In genomic region chrII:4942397-4942796, ce11 we compare ENCODE assay signal across 4 worm cellular contexts.
A peak's percentile ranks its signal among the peaks of the same experiment; 100 is the strongest.
TF ChIP-seq lines count a peak whose summit lies in the region.

No protein-coding gene starts in this region.

TF ChIP-seq in whole organism, L2 larva, 48 proteins besides CTCF, POLR2A, EP300 and RAD21:
- TF ChIP-seq lin-11 (tag; optimal IDR thresholded peaks at IDR 0.05; lab: Kevin White, UChicago) = peak; percentile 27
- TF ChIP-seq C34F6.9 (tag; optimal IDR thresholded peaks at IDR 0.05; lab: Kevin White, UChicago) = peak; percentile 27
- TF ChIP-seq lsy-2 (tag; optimal IDR thresholded peaks at IDR 0.05; lab: Kevin White, UChicago) = peak in 1 of 2 experiments; percentile 13
- TF ChIP-seq F13H6.1 (tag; optimal IDR thresholded peaks at IDR 0.05; lab: Kevin White, UChicago) = peak; percentile 27
- TF ChIP-seq ceh-16 (tag; optimal IDR thresholded peaks at IDR 0.05; lab: Kevin White, UChicago) = no peak
- TF ChIP-seq ama-1 (optimal IDR thresholded peaks at IDR 0.05; lab: Kevin White, UChicago) = peak; percentile 31
- peak; percentile 34 for TF ChIP-seq sma-9 (GFP tag; optimal IDR thresholded peaks at IDR 0.05; lab: Kevin White, UChicago)
- no peak for TF ChIP-seq sma-9 (tag; optimal IDR thresholded peaks at IDR 0.05; lab: Kevin White, UChicago)
- peak; percentile 19 for TF ChIP-seq Y55F3AM.14 (GFP tag; optimal IDR thresholded peaks at IDR 0.05; lab: Kevin White, UChicago)
- TF ChIP-seq nhr-10 (tag; optimal IDR thresholded peaks at IDR 0.05; lab: Kevin White, UChicago) = no peak
- TF ChIP-seq sma-3 (GFP tag; optimal IDR thresholded peaks at IDR 0.05; lab: Kevin White, UChicago) = peak; percentile 52
- TF ChIP-seq unc-55 (GFP tag; optimal IDR thresholded peaks at IDR 0.05; lab: Kevin White, UChicago) = peak; percentile 7
- no peak for TF ChIP-seq unc-62 (GFP tag; optimal IDR thresholded peaks at IDR 0.05; lab: Kevin White, UChicago)
- peak; percentile 22 for TF ChIP-seq gmeb-1 (tag; optimal IDR thresholded peaks at IDR 0.05; lab: Kevin White, UChicago)
- no peak for TF ChIP-seq sem-4 (tag; optimal IDR thresholded peaks at IDR 0.05; lab: Kevin White, UChicago)
- TF ChIP-seq nhr-129 (tag; optimal IDR thresholded peaks at IDR 0.05; lab: Kevin White, UChicago) = peak; percentile 72
- TF ChIP-seq crh-2 (tag; optimal IDR thresholded peaks at IDR 0.05; lab: Kevin White, UChicago) = no peak
- no peak for TF ChIP-seq elt-3 (tag; optimal IDR thresholded peaks at IDR 0.05; lab: Kevin White, UChicago)
- TF ChIP-seq fos-1 (tag; optimal IDR thresholded peaks at IDR 0.05; lab: Kevin White, UChicago) = peak; percentile 6

TF ChIP-seq in whole organism, L4 larva, 104 proteins besides CTCF, POLR2A, EP300 and RAD21 (continues in another document):
- TF ChIP-seq nhr-6 (tag; optimal IDR thresholded peaks at IDR 0.05; lab: Kevin White, UChicago) (peak; percentile 25), daf-19 (GFP tag; conservative IDR thresholded peaks at IDR 0.05; lab: Robert Waterston, UW) (peak; percentile 71), zip-2 (tag; optimal IDR thresholded peaks at IDR 0.05; lab: Kevin White, UChicago) (no peak), lir-3 (tag; optimal IDR thresholded peaks at IDR 0.05; lab: Kevin White, UChicago) (no peak), fkh-10 (GFP tag; optimal IDR thresholded peaks at IDR 0.05; lab: Kevin White, UChicago) (no peak), attf-4 (tag; optimal IDR thresholded peaks at IDR 0.05; lab: Kevin White, UChicago) (no peak), hif-1 (tag; optimal IDR thresholded peaks at IDR 0.05; lab: Kevin White, UChicago) (peak in 1 of 2 experiments; percentile 32), snpc-4 (tag; optimal IDR thresholded peaks at IDR 0.05; lab: Kevin White, UChicago) (no peak), dve-1 (tag; optimal IDR thresholded peaks at IDR 0.05; lab: Kevin White, UChicago; ENCODE audit: insufficient read depth) (peak; percentile 23), nhr-41 (GFP tag; IDR thresholded peaks at IDR 0.05; lab: Robert Waterston, UW) (0 out of 2 replicates have a peak, but pooled peaks have one; percentile 30), mep-1 (tag; optimal IDR thresholded peaks at IDR 0.05; lab: Kevin White, UChicago) (peak; percentile 27), zag-1 (tag; optimal IDR thresholded peaks at IDR 0.05; lab: Kevin White, UChicago) (no peak), nhr-28 (tag; optimal IDR thresholded peaks at IDR 0.05; lab: Kevin White, UChicago) (no peak), Y48G9A.11 (GFP tag; IDR thresholded peaks at IDR 0.05; lab: Robert Waterston, UW) (peak; percentile 79), Y105C5A.15 (GFP tag; IDR thresholded peaks at IDR 0.05; lab: Robert Waterston, UW) (0 out of 2 replicates have a peak, but pooled peaks have one; percentile 10), nhr-10 (tag; optimal IDR thresholded peaks at IDR 0.05; lab: Kevin White, UChicago) (no peak), cey-2 (tag; optimal IDR thresholded peaks at IDR 0.05; lab: Kevin White, UChicago; ENCODE audit: borderline replicate concordance, insufficient read depth) (no peak), T20F7.1 (GFP tag; optimal IDR thresholded peaks at IDR 0.05; lab: Kevin White, UChicago) (peak; percentile 39), Y75B8A.6 (GFP tag; IDR thresholded peaks at IDR 0.05; lab: Robert Waterston, UW) (peak; percentile 74; the same call in 1 of the 2 replicates), dmd-9 (GFP tag; IDR thresholded peaks at IDR 0.05; lab: Robert Waterston, UW) (peak; percentile 72; the same call in 1 of the 2 replicates), vab-7 (GFP tag; IDR thresholded peaks at IDR 0.05; lab: Robert Waterston, UW) (peak; percentile 69), nhr-76 (tag; optimal IDR thresholded peaks at IDR 0.05; lab: Kevin White, UChicago) (no peak), F44E2.7 (GFP tag; IDR thresholded peaks at IDR 0.05; lab: Robert Waterston, UW) (peak; percentile 66; the same call in 1 of the 2 replicates)

TF ChIP-seq in whole organism, late embryonic, 69 proteins besides CTCF, POLR2A, EP300 and RAD21 (continues in another document):
- TF ChIP-seq elt-2 (tag; optimal IDR thresholded peaks at IDR 0.05; lab: Kevin White, UChicago) (peak; percentile 87), hlh-6 (tag; optimal IDR thresholded peaks at IDR 0.05; lab: Kevin White, UChicago) (peak; percentile 90), che-1 (tag; optimal IDR thresholded peaks at IDR 0.05; lab: Kevin White, UChicago) (peak; percentile 73), sox-2 (GFP tag; IDR thresholded peaks at IDR 0.05; lab: Robert Waterston, UW) (peak; percentile 63), T23F11.4 (GFP tag; optimal IDR thresholded peaks at IDR 0.05; lab: Kevin White, UChicago) (peak; percentile 82), pax-1 (tag; optimal IDR thresholded peaks at IDR 0.05; lab: Kevin White, UChicago) (no peak), fkh-10 (GFP tag; optimal IDR thresholded peaks at IDR 0.05; lab: Kevin White, UChicago) (no peak), K02D7.2 (tag; optimal IDR thresholded peaks at IDR 0.05; lab: Kevin White, UChicago) (peak; percentile 23), zip-5 (tag; optimal IDR thresholded peaks at IDR 0.05; lab: Kevin White, UChicago) (peak; percentile 30), C38D4.7 (GFP tag; optimal IDR thresholded peaks at IDR 0.05; lab: Kevin White, UChicago) (peak; percentile 76), madf-2 (tag; optimal IDR thresholded peaks at IDR 0.05; lab: Kevin White, UChicago) (peak; percentile 74), ceh-6 (GFP tag; optimal IDR thresholded peaks at IDR 0.05; lab: Kevin White, UChicago) (peak; percentile 80), ceh-24 (tag; optimal IDR thresholded peaks at IDR 0.05; lab: Kevin White, UChicago) (no peak), pha-4 (tag; optimal IDR thresholded peaks at IDR 0.05; lab: Kevin White, UChicago) (no peak), gmeb-2 (tag; optimal IDR thresholded peaks at IDR 0.05; lab: Kevin White, UChicago) (peak; percentile 59), ahr-1 (tag; optimal IDR thresholded peaks at IDR 0.05; lab: Kevin White, UChicago) (no peak), mec-3 (tag; optimal IDR thresholded peaks at IDR 0.05; lab: Kevin White, UChicago; ENCODE audit: borderline replicate concordance) (peak; percentile 59), ama-1 (optimal IDR thresholded peaks at IDR 0.05; lab: Kevin White, UChicago) (peak; percentile 23), pha-2 (tag; optimal IDR thresholded peaks at IDR 0.05; lab: Kevin White, UChicago) (peak; percentile 74), lim-6 (tag; optimal IDR thresholded peaks at IDR 0.05; lab: Kevin White, UChicago) (no peak), eyg-1 (tag; optimal IDR thresholded peaks at IDR 0.05; lab: Kevin White, UChicago) (no peak), ceh-9 (tag; optimal IDR thresholded peaks at IDR 0.05; lab: Kevin White, UChicago) (no peak), Y22D7AL.16 (tag; optimal IDR thresholded peaks at IDR 0.05; lab: Kevin White, UChicago) (peak; percentile 67), elt-4 (tag; optimal IDR thresholded peaks at IDR 0.05; lab: Kevin White, UChicago) (no peak), hlh-30 (tag; optimal IDR thresholded peaks at IDR 0.05; lab: Kevin White, UChicago; ENCODE audit: insufficient read depth) (peak; percentile 6), ceh-14 (tag; optimal IDR thresholded peaks at IDR 0.05; lab: Kevin White, UChicago) (no peak), ref-2 (tag; optimal IDR thresholded peaks at IDR 0.05; lab: Kevin White, UChicago) (peak; percentile 73), ceh-31 (tag; optimal IDR thresholded peaks at IDR 0.05; lab: Kevin White, UChicago) (peak; percentile 39)

TF ChIP-seq in whole organism, mixed stage, embryonic, 35 proteins besides CTCF, POLR2A, EP300 and RAD21 (continues in another document):
- TF ChIP-seq sem-2 (GFP tag; optimal IDR thresholded peaks at IDR 0.05; lab: Kevin White, UChicago) (peak; percentile 75), ztf-11 (tag; optimal IDR thresholded peaks at IDR 0.05; lab: Kevin White, UChicago) (no peak), lsy-2 (tag; optimal IDR thresholded peaks at IDR 0.05; lab: Kevin White, UChicago) (no peak), flh-1 (GFP tag; optimal IDR thresholded peaks at IDR 0.05; lab: Kevin White, UChicago) (peak; percentile 40), elt-1 (tag; optimal IDR thresholded peaks at IDR 0.05; lab: Kevin White, UChicago; ENCODE audit: borderline replicate concordance, insufficient read depth) (no peak), lin-32 (GFP tag; optimal IDR thresholded peaks at IDR 0.05; lab: Kevin White, UChicago) (peak; percentile 64), blmp-1 (tag; optimal IDR thresholded peaks at IDR 0.05; lab: Kevin White, UChicago) (no peak), nhr-237 (tag; optimal IDR thresholded peaks at IDR 0.05; lab: Kevin White, UChicago) (no peak), unc-39 (tag; optimal IDR thresholded peaks at IDR 0.05; lab: Kevin White, UChicago) (no peak), nhr-28 (tag; optimal IDR thresholded peaks at IDR 0.05; lab: Kevin White, UChicago) (no peak), tbx-8 (GFP tag; optimal IDR thresholded peaks at IDR 0.05; lab: Kevin White, UChicago) (no peak), nhr-2 (tag; optimal IDR thresholded peaks at IDR 0.05; lab: Kevin White, UChicago) (no peak), elt-3 (tag; optimal IDR thresholded peaks at IDR 0.05; lab: Kevin White, UChicago) (no peak), mab-5 (tag; optimal IDR thresholded peaks at IDR 0.05; lab: Kevin White, UChicago) (no peak), drap-1 (GFP tag; optimal IDR thresholded peaks at IDR 0.05; lab: Kevin White, UChicago) (peak; percentile 86), bed-3 (GFP tag; optimal IDR thresholded peaks at IDR 0.05; lab: Kevin White, UChicago) (peak; percentile 58), pha-4 (tag; optimal IDR thresholded peaks at IDR 0.05; lab: Kevin White, UChicago) (peak; percentile 24), cnd-1 (tag; optimal IDR thresholded peaks at IDR 0.05; lab: Kevin White, UChicago) (peak; percentile 92), lin-13 (tag; optimal IDR thresholded peaks at IDR 0.05; lab: Kevin White, UChicago) (peak; percentile 57), zip-8 (tag; optimal IDR thresholded peaks at IDR 0.05; lab: Kevin White, UChicago) (no peak), M03D4.4 (tag; optimal IDR thresholded peaks at IDR 0.05; lab: Kevin White, UChicago) (peak; percentile 84), ham-2 (GFP tag; optimal IDR thresholded peaks at IDR 0.05; lab: Kevin White, UChicago) (peak; percentile 90), unc-62 (GFP tag; optimal IDR thresholded peaks at IDR 0.05; lab: Kevin White, UChicago) (no peak), ces-1 (GFP tag; optimal IDR thresholded peaks at IDR 0.05; lab: Kevin White, UChicago) (no peak), mep-1 (tag; optimal IDR thresholded peaks at IDR 0.05; lab: Kevin White, UChicago) (no peak), sptf-1 (tag; optimal IDR thresholded peaks at IDR 0.05; lab: Kevin White, UChicago) (peak; percentile 90), ceh-83 (GFP tag; optimal IDR thresholded peaks at IDR 0.05; lab: Kevin White, UChicago) (peak; percentile 90), nhr-12 (tag; optimal IDR thresholded peaks at IDR 0.05; lab: Kevin White, UChicago) (no peak), ceh-39 (tag; optimal IDR thresholded peaks at IDR 0.05; lab: Kevin White, UChicago) (no peak), snpc-4 (tag; optimal IDR thresholded peaks at IDR 0.05; lab: Kevin White, UChicago) (no peak), ceh-43 (GFP tag; optimal IDR thresholded peaks at IDR 0.05; lab: Kevin White, UChicago) (peak; percentile 72), hlh-1 (tag; optimal IDR thresholded peaks at IDR 0.05; lab: Kevin White, UChicago) (no peak)
